Fruit fly (Drosophila melanogaster) whole organism, prepupa: ENCODE results near the gene Mink.

Experiments used
- Blimp-1 ChIP-seq: fragments of 200-800 bp; sonication (Bioruptor generic); optimal IDR thresholded peaks from 3 replicates; lab custom pipeline; 2017; ENCODE audit warnings: missing biosample characterization, missing genetic modification characterization, mild to moderate bottlenecking, moderate library complexity, missing genetic modification reagents
- CG10631 ChIP-seq: fragments of 200-800 bp; sonication (Bioruptor generic); optimal IDR thresholded peaks from 2 replicates; lab custom pipeline; 2016; ENCODE audit warnings: missing biosample characterization, missing genetic modification characterization
- CG10669 ChIP-seq: fragments of 200-800 bp; sonication (Bioruptor generic); optimal IDR thresholded peaks from 3 replicates; lab custom pipeline; 2018; ENCODE audit warnings: missing biosample characterization, mild to moderate bottlenecking, missing genetic modification characterization, moderate library complexity
- CG11762 ChIP-seq: fragments of 200-800 bp; sonication (Bioruptor generic); optimal IDR thresholded peaks from 3 replicates; lab custom pipeline; 2016; ENCODE audit warnings: missing biosample characterization, missing genetic modification characterization; ENCODE audit not compliant: insufficient read depth
- CG11902 ChIP-seq: fragments of 200-800 bp; sonication (Bioruptor generic); optimal IDR thresholded peaks from 3 replicates; lab custom pipeline; 2016; ENCODE audit warnings: missing biosample characterization, missing genetic modification characterization
- CG15336 ChIP-seq: fragments of 200-800 bp; sonication (Bioruptor generic); IDR thresholded peaks from 2 replicates; pipeline ENCODE4 v1.3.6; 2022; ENCODE audit warnings: missing biosample characterization, missing genetic modification characterization
- CG16779 ChIP-seq: fragments of 200-800 bp; sonication (Bioruptor generic); optimal IDR thresholded peaks from 3 replicates; lab custom pipeline; 2017; ENCODE audit warnings: missing biosample characterization, mild to moderate bottlenecking, missing genetic modification characterization
- CG3032 ChIP-seq: fragments of 200-800 bp; optimal IDR thresholded peaks from 2 replicates; lab custom pipeline; 2019; ENCODE audit warnings: missing biosample characterization, mild to moderate bottlenecking, missing genetic modification characterization, moderate library complexity
- CG31627 ChIP-seq: fragments of 200-800 bp; sonication (Bioruptor generic); optimal IDR thresholded peaks from 3 replicates; lab custom pipeline; 2016; ENCODE audit warnings: missing biosample characterization, missing genetic modification characterization
- CG32006 ChIP-seq: fragments of 200-800 bp; sonication (Bioruptor generic); optimal IDR thresholded peaks from 3 replicates; lab custom pipeline; 2017; ENCODE audit warnings: missing biosample characterization, mild to moderate bottlenecking, missing genetic modification characterization
- CG34406 ChIP-seq: fragments of 200-800 bp; sonication (Bioruptor generic); optimal IDR thresholded peaks from 3 replicates; lab custom pipeline; 2016; ENCODE audit warnings: missing biosample characterization, missing genetic modification characterization
- CG3919 ChIP-seq: fragments of 200-800 bp; sonication (Bioruptor generic); optimal IDR thresholded peaks from 3 replicates; lab custom pipeline; 2016; ENCODE audit warnings: missing biosample characterization, missing genetic modification characterization
- CG4318 ChIP-seq: fragments of 200-800 bp; sonication (Bioruptor generic); optimal IDR thresholded peaks from 3 replicates; lab custom pipeline; 2017; ENCODE audit warnings: missing biosample characterization, mild to moderate bottlenecking, missing genetic modification characterization
- CG6163 ChIP-seq: fragments of 200-800 bp; sonication (Bioruptor generic); IDR thresholded peaks from 3 replicates; pipeline ENCODE4 v1.3.6; 2022; ENCODE audit warnings: missing biosample characterization, missing genetic modification characterization
- CG6276 ChIP-seq: fragments of 200-800 bp; sonication (Bioruptor generic); optimal IDR thresholded peaks from 2 replicates; lab custom pipeline; 2017; ENCODE audit warnings: missing biosample characterization, mild to moderate bottlenecking, missing genetic modification characterization
- CG6792 ChIP-seq: fragments of 200-800 bp; sonication (Bioruptor generic); optimal IDR thresholded peaks from 3 replicates; lab custom pipeline; 2016; ENCODE audit warnings: missing biosample characterization, missing genetic modification characterization
- CG6808 ChIP-seq: fragments of 200-800 bp; sonication (Bioruptor generic); optimal IDR thresholded peaks from 3 replicates; lab custom pipeline; 2017; ENCODE audit warnings: missing biosample characterization, missing genetic modification characterization, mild to moderate bottlenecking, moderate library complexity, missing genetic modification reagents
- CG6854 ChIP-seq: fragments of 200-800 bp; sonication (Bioruptor generic); optimal IDR thresholded peaks from 2 replicates; lab custom pipeline; 2017; ENCODE audit warnings: missing biosample characterization, mild to moderate bottlenecking, missing genetic modification characterization
- CG7368 ChIP-seq: fragments of 200-800 bp; sonication (Bioruptor generic); optimal IDR thresholded peaks from 3 replicates; lab custom pipeline; 2016; ENCODE audit warnings: missing biosample characterization, missing genetic modification characterization
- CG8119 ChIP-seq: fragments of 200-800 bp; sonication (Bioruptor generic); IDR thresholded peaks from 3 replicates; pipeline ENCODE4 v1.3.6; 2022; ENCODE audit warnings: missing biosample characterization, missing genetic modification characterization
- CG8319 ChIP-seq: fragments of 200-800 bp; sonication (Bioruptor generic); optimal IDR thresholded peaks from 3 replicates; lab custom pipeline; 2016; ENCODE audit warnings: missing biosample characterization, missing genetic modification characterization
- CG8632 ChIP-seq: fragments of 200-800 bp; sonication (Bioruptor generic); optimal IDR thresholded peaks from 3 replicates; lab custom pipeline; 2016; ENCODE audit warnings: missing biosample characterization, missing genetic modification characterization
- CG9139 ChIP-seq: fragments of 200-800 bp; sonication (Bioruptor generic); optimal IDR thresholded peaks from 3 replicates; lab custom pipeline; 2017; ENCODE audit warnings: missing biosample characterization, mild to moderate bottlenecking, missing genetic modification characterization
- Eip78C ChIP-seq: fragments of 200-800 bp; sonication (Bioruptor generic); peaks from one replicate; lab custom pipeline; 2016; ENCODE audit warnings: missing biosample characterization, missing genetic modification characterization
- Eip93F ChIP-seq: fragments of 200-800 bp; sonication (Bioruptor generic); optimal IDR thresholded peaks from 2 replicates; lab custom pipeline; 2016; ENCODE audit warnings: missing biosample characterization, mild to moderate bottlenecking, missing genetic modification characterization
- Ets21C ChIP-seq: fragments of 200-800 bp; sonication (Bioruptor generic); optimal IDR thresholded peaks from 3 replicates; lab custom pipeline; 2016; ENCODE audit warnings: missing biosample characterization, missing genetic modification characterization
- Ets96B ChIP-seq: fragments of 200-800 bp; optimal IDR thresholded peaks from 2 replicates; lab custom pipeline; 2019; ENCODE audit warnings: missing biosample characterization, mild to moderate bottlenecking, missing genetic modification characterization, moderate library complexity
- Hr39 ChIP-seq: fragments of 200-800 bp; sonication (Bioruptor generic); optimal IDR thresholded peaks from 2 replicates; lab custom pipeline; 2016; ENCODE audit warnings: missing biosample characterization, missing genetic modification characterization
- Hr4 ChIP-seq: fragments of 200-800 bp; sonication (Bioruptor generic); optimal IDR thresholded peaks from 3 replicates; lab custom pipeline; 2016; ENCODE audit warnings: missing biosample characterization, missing genetic modification characterization
- Lpt ChIP-seq: fragments of 200-800 bp; sonication (Bioruptor generic); optimal IDR thresholded peaks from 3 replicates; lab custom pipeline; 2016; ENCODE audit warnings: missing biosample characterization, missing genetic modification characterization
- Met ChIP-seq: fragments of 200-800 bp; sonication (Bioruptor generic); optimal IDR thresholded peaks from 3 replicates; lab custom pipeline; 2016; ENCODE audit warnings: missing biosample characterization, missing genetic modification characterization
- OdsH ChIP-seq: fragments of 200-800 bp; sonication (Bioruptor generic); optimal IDR thresholded peaks from 3 replicates; lab custom pipeline; 2016; ENCODE audit warnings: missing biosample characterization, missing genetic modification characterization
- Sox102F ChIP-seq: fragments of 200-800 bp; sonication (Bioruptor generic); optimal IDR thresholded peaks from 2 replicates; lab custom pipeline; 2016; ENCODE audit warnings: missing biosample characterization, mild to moderate bottlenecking, missing genetic modification characterization
- Sox14 ChIP-seq: fragments of 200-800 bp; sonication (Bioruptor generic); optimal IDR thresholded peaks from 3 replicates; lab custom pipeline; 2016; ENCODE audit warnings: missing biosample characterization, missing genetic modification characterization
- achi ChIP-seq: fragments of 200-800 bp; sonication (Bioruptor generic); optimal IDR thresholded peaks from 3 replicates; lab custom pipeline; 2016; ENCODE audit warnings: missing biosample characterization, missing genetic modification characterization
- acj6 ChIP-seq: fragments of 200-800 bp; sonication (Bioruptor generic); optimal IDR thresholded peaks from 3 replicates; lab custom pipeline; 2016; ENCODE audit warnings: missing biosample characterization, missing genetic modification characterization
- cyc ChIP-seq: fragments of 200-800 bp; sonication (Bioruptor generic); optimal IDR thresholded peaks from 3 replicates; lab custom pipeline; 2016; ENCODE audit warnings: missing biosample characterization, missing genetic modification characterization
- dac ChIP-seq: fragments of 200-800 bp; sonication (Bioruptor generic); optimal IDR thresholded peaks from 2 replicates; lab custom pipeline; 2017; ENCODE audit warnings: missing biosample characterization, mild to moderate bottlenecking, missing genetic modification characterization
- dsx ChIP-seq: fragments of 200-800 bp; optimal IDR thresholded peaks from 3 replicates; lab custom pipeline; 2019; ENCODE audit warnings: missing biosample characterization, mild to moderate bottlenecking, missing genetic modification characterization, moderate library complexity; ENCODE audit not compliant: poor library complexity, severe bottlenecking
- eg ChIP-seq: fragments of 200-800 bp; sonication (Bioruptor generic); IDR thresholded peaks from 3 replicates; pipeline ENCODE4 v1.3.6; 2022; ENCODE audit warnings: missing biosample characterization, missing genetic modification characterization
- esn ChIP-seq: fragments of 200-800 bp; sonication (Bioruptor generic); optimal IDR thresholded peaks from 2 replicates; lab custom pipeline; 2016; ENCODE audit warnings: missing biosample characterization, mild to moderate bottlenecking, missing genetic modification characterization, moderate library complexity
- fd59A ChIP-seq: fragments of 200-800 bp; sonication (Bioruptor generic); optimal IDR thresholded peaks from 2 replicates; lab custom pipeline; 2017; ENCODE audit warnings: missing biosample characterization, mild to moderate bottlenecking, missing genetic modification characterization, missing genetic modification reagents
- fd85E ChIP-seq: fragments of 200-800 bp; sonication (Bioruptor generic); optimal IDR thresholded peaks from 3 replicates; lab custom pipeline; 2016; ENCODE audit warnings: missing biosample characterization, missing genetic modification characterization
- fkh ChIP-seq: fragments of 200-800 bp; sonication (Bioruptor generic); optimal IDR thresholded peaks from 3 replicates; lab custom pipeline; 2017; ENCODE audit warnings: missing biosample characterization, mild to moderate bottlenecking, missing genetic modification characterization, moderate library complexity
- lz ChIP-seq: fragments of 200-800 bp; sonication (Bioruptor generic); optimal IDR thresholded peaks from 3 replicates; lab custom pipeline; 2016; ENCODE audit warnings: missing biosample characterization, missing genetic modification characterization
- net ChIP-seq: fragments of 200-800 bp; sonication (Bioruptor generic); optimal IDR thresholded peaks from 3 replicates; lab custom pipeline; 2016; ENCODE audit warnings: missing biosample characterization, missing genetic modification characterization
- pdm3 ChIP-seq: fragments of 200-800 bp; sonication (Bioruptor generic); optimal IDR thresholded peaks from 3 replicates; lab custom pipeline; 2016; ENCODE audit warnings: missing biosample characterization, missing genetic modification characterization
- salr ChIP-seq, 2 experiments: fragments of 200-800 bp; sonication (Bioruptor generic); optimal IDR thresholded peaks; 3 replicates each; lab custom pipeline; 2016 to 2018; ENCODE audit warnings: missing biosample characterization in 2 of 2, missing genetic modification characterization in 2 of 2, mild to moderate bottlenecking in 1 of 2
- ss ChIP-seq, 2 experiments: fragments of 200-800 bp; sonication (Bioruptor generic); optimal IDR thresholded peaks; 2 replicates in 1 of 2; 3 replicates in 1 of 2; lab custom pipeline; 2017 to 2018; ENCODE audit warnings: mild to moderate bottlenecking in 2 of 2, missing biosample characterization in 2 of 2, missing genetic modification characterization in 2 of 2, moderate library complexity in 1 of 2
- svp ChIP-seq: fragments of 200-800 bp; sonication (Bioruptor generic); peaks from one replicate; lab custom pipeline; 2016; ENCODE audit warnings: missing biosample characterization, missing genetic modification characterization
- topi ChIP-seq: fragments of 200-800 bp; sonication (Bioruptor generic); optimal IDR thresholded peaks from 3 replicates; lab custom pipeline; 2016; ENCODE audit warnings: missing biosample characterization, missing genetic modification characterization
- vri ChIP-seq: fragments of 200-800 bp; sonication (Bioruptor generic); optimal IDR thresholded peaks from 3 replicates; lab custom pipeline; 2016; ENCODE audit warnings: missing biosample characterization, mild to moderate bottlenecking, missing genetic modification characterization

Gene Mink

dm6 chr3R:24890919-24891318, 31.4 kb upstream of the Mink start:
- TF ChIP-seq CG15336, result peak; percentile 67
- TF ChIP-seq fd59A, result no peak
- peak; percentile 69 for TF ChIP-seq Eip78C (GFP tag; lab: Kevin White, UChicago)
- peak; percentile 55; the same call in 2 of the 3 replicates for TF ChIP-seq CG8119 (GFP tag; lab: Robert Waterston, UW)
- no peak for TF ChIP-seq CG11762 (GFP tag; lab: Kevin White, UChicago)
- no peak for TF ChIP-seq Met
- no peak for TF ChIP-seq Blimp-1 (GFP tag; lab: Kevin White, UChicago)
- no peak for TF ChIP-seq CG3032
- TF ChIP-seq CG4318, result peak; percentile 47
- no peak for TF ChIP-seq CG9139
- TF ChIP-seq lz (GFP tag; lab: Kevin White, UChicago), result peak; percentile 5
- TF ChIP-seq CG6163 (GFP tag; lab: Robert Waterston, UW), result 0 out of 3 replicates have a peak, but pooled peaks have one; percentile 16
- no peak for TF ChIP-seq Sox102F (GFP tag; lab: Kevin White, UChicago)
- TF ChIP-seq fd85E (GFP tag; lab: Kevin White, UChicago), result no peak
- TF ChIP-seq acj6 (GFP tag; lab: Kevin White, UChicago), result no peak
- TF ChIP-seq ss (GFP tag; optimal IDR thresholded peaks at IDR 0.05; lab: Kevin White, UChicago), result no peak
- no peak for TF ChIP-seq CG7368 (GFP tag; lab: Kevin White, UChicago)
- peak; percentile 37 for TF ChIP-seq svp (GFP tag; lab: Kevin White, UChicago)
- no peak for TF ChIP-seq Sox14 (GFP tag; lab: Kevin White, UChicago)
- no peak for TF ChIP-seq vri
- no peak for TF ChIP-seq dsx (GFP tag; lab: Kevin White, UChicago)
- no peak for TF ChIP-seq fkh (GFP tag; lab: Kevin White, UChicago)
- peak; percentile 6 for TF ChIP-seq Hr39 (GFP tag; lab: Kevin White, UChicago)
- peak; percentile 37 for TF ChIP-seq dac
- no peak for TF ChIP-seq CG16779 (tag; lab: Kevin White, UChicago)
- peak; percentile 14 for TF ChIP-seq CG6792 (GFP tag; lab: Kevin White, UChicago)
- peak; percentile 38 for TF ChIP-seq pdm3 (GFP tag; lab: Kevin White, UChicago)
- no peak for TF ChIP-seq salr (GFP tag; optimal IDR thresholded peaks at IDR 0.05; lab: Kevin White, UChicago)
- no peak for TF ChIP-seq Ets21C (GFP tag; lab: Kevin White, UChicago)
- no peak for TF ChIP-seq CG3919 (GFP tag; lab: Kevin White, UChicago)
- peak; percentile 35 for TF ChIP-seq OdsH (GFP tag; lab: Kevin White, UChicago)
- TF ChIP-seq Eip93F (GFP tag; lab: Kevin White, UChicago), result no peak
- peak; percentile 71 for TF ChIP-seq CG32006 (GFP tag; lab: Kevin White, UChicago)
- TF ChIP-seq achi (GFP tag; lab: Kevin White, UChicago), result peak; percentile 5
- no peak for TF ChIP-seq CG6854 (GFP tag; lab: Kevin White, UChicago)
- TF ChIP-seq Hr4 (GFP tag; lab: Kevin White, UChicago), result peak; percentile 59
- TF ChIP-seq esn, result no peak
- no peak for TF ChIP-seq topi (GFP tag; lab: Kevin White, UChicago)
- no peak for TF ChIP-seq CG10631 (GFP tag; lab: Kevin White, UChicago)
- TF ChIP-seq CG34406 (GFP tag; lab: Kevin White, UChicago), result no peak
- TF ChIP-seq CG8632 (GFP tag; lab: Kevin White, UChicago), result no peak
- peak; percentile 29; the same call in 1 of the 3 replicates for TF ChIP-seq eg (GFP tag; lab: Robert Waterston, UW)
- TF ChIP-seq CG31627 (GFP tag; lab: Kevin White, UChicago), result no peak
- no peak for TF ChIP-seq CG10669 (GFP tag; lab: Kevin White, UChicago)
- no peak for TF ChIP-seq CG6808 (GFP tag; lab: Kevin White, UChicago)
- TF ChIP-seq CG6276, result peak; percentile 38
- no peak for TF ChIP-seq CG8319 (GFP tag; lab: Kevin White, UChicago)
- no peak for TF ChIP-seq net (GFP tag; lab: Kevin White, UChicago)
- no peak for TF ChIP-seq CG11902 (GFP tag; lab: Kevin White, UChicago)
- no peak for TF ChIP-seq Ets96B (tag; lab: Kevin White, UChicago)
- no peak for TF ChIP-seq Lpt (GFP tag; lab: Kevin White, UChicago)
- no peak for TF ChIP-seq cyc (GFP tag; lab: Kevin White, UChicago)
- TF ChIP-seq, all 60 proteins: peak for 17
